Worm (Caenorhabditis elegans) whole organism, late embryonic: ENCODE data around the gene T06E6.15.

Experiments
- ama-1 ChIP-seq: fragments of 150-350 bp; optimal IDR thresholded peaks from 2 replicates; lab custom pipeline; 2014
- ceh-48 ChIP-seq: sonication (generic microtip); optimal IDR thresholded peaks from 2 replicates; lab custom pipeline; 2016; ENCODE audit warnings: missing genetic modification characterization, inconsistent platforms, missing compliant biosample characterization
- ceh-9 ChIP-seq: sonication (generic microtip); optimal IDR thresholded peaks from 2 replicates; lab custom pipeline; 2016; ENCODE audit warnings: mild to moderate bottlenecking, missing genetic modification characterization, inconsistent platforms, missing compliant biosample characterization
- elt-2 ChIP-seq: sonication (generic microtip); optimal IDR thresholded peaks from 2 replicates; lab custom pipeline; 2016; ENCODE audit warnings: missing genetic modification reagents, missing genetic modification characterization, missing compliant biosample characterization
- eyg-1 ChIP-seq: sonication (generic microtip); optimal IDR thresholded peaks from 2 replicates; lab custom pipeline; 2016; ENCODE audit warnings: missing genotype, missing genetic modification characterization, missing compliant biosample characterization
- hlh-30 ChIP-seq: sonication (generic microtip); optimal IDR thresholded peaks from 2 replicates; lab custom pipeline; 2017; ENCODE audit warnings: antibody characterized with exemption, missing genetic modification characterization, missing compliant biosample characterization; ENCODE audit not compliant: insufficient read depth
- madf-2 ChIP-seq: sonication (generic microtip); optimal IDR thresholded peaks from 2 replicates; lab custom pipeline; 2017; ENCODE audit warnings: missing genetic modification characterization, missing compliant biosample characterization
- nhr-11 ChIP-seq: fragments of 150-350 bp; optimal IDR thresholded peaks from 2 replicates; lab custom pipeline; 2014; ENCODE audit warnings: missing biosample characterization, missing genetic modification characterization
- nhr-232 ChIP-seq: sonication (generic microtip); optimal IDR thresholded peaks from 2 replicates; lab custom pipeline; 2016; ENCODE audit warnings: missing genetic modification characterization, missing compliant biosample characterization
- pat-9 ChIP-seq: fragments of 200-800 bp; sonication (Bioruptor generic); optimal IDR thresholded peaks from 2 replicates; lab custom pipeline; 2018; ENCODE audit warnings: mild to moderate bottlenecking, missing genetic modification characterization, moderate library complexity, missing compliant biosample characterization
- ttx-3 ChIP-seq: sonication (generic microtip); optimal IDR thresholded peaks from 2 replicates; lab custom pipeline; 2016; ENCODE audit warnings: missing genetic modification reagents, missing genetic modification characterization, missing compliant biosample characterization

DNA sequence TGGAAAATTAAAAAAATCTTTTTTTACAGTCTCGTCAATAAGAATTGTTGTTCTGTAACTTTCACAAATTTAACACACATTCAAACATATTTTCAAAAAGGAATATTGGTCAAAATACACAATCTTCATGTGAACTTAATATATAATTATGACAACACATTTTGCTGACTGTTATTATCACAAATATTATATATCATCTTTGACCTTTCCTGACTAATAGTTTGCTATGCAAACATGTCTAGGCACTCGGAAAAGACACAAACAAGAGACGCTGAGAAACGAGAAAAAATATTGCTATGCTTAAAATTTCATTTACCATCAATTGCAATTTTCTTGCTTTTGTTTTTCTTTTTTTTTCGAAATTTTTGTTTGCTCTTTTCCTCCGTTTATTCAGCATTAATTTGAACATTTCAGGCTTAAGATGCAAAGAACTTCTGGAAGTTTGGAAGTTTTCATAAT, 2.3 kb upstream of the T06E6.15 start, which contains the start of gene fbxa-135:
- no peak for TF ChIP-seq pat-9 (tag; lab: Kevin White, UChicago)
- no peak for TF ChIP-seq ama-1 (lab: Kevin White, UChicago)
- no peak for TF ChIP-seq nhr-232
- no peak for TF ChIP-seq eyg-1 (tag; lab: Kevin White, UChicago)
- no peak for TF ChIP-seq ceh-48 (tag; lab: Kevin White, UChicago)
- no peak for TF ChIP-seq nhr-11 (tag; lab: Kevin White, UChicago)
- TF ChIP-seq hlh-30 (tag; lab: Kevin White, UChicago) = no peak
- no peak for TF ChIP-seq elt-2
- TF ChIP-seq ttx-3 (tag; lab: Kevin White, UChicago) = no peak
- no peak for TF ChIP-seq madf-2 (tag; lab: Kevin White, UChicago)
- no peak for TF ChIP-seq ceh-9
